Worm (Caenorhabditis elegans): ENCODE measurements around the gene snr-4.

Gene snr-4

ce11 chrV:11978179-11978578 is 1.3 kb downstream of the snr-4 start, which contains the start of gene mif-2:
mif-2 (minus strand) TSS chrV:11978459.
- TF ChIP-seq ama-1 (optimal IDR thresholded peaks at IDR 0.05): peak; percentile 62
- TF ChIP-seq nhr-90 (tag; optimal IDR thresholded peaks at IDR 0.05; ENCODE audit: poor library complexity): peak; percentile 9
- peak; percentile 20 for TF ChIP-seq lin-14 (GFP tag; optimal IDR thresholded peaks at IDR 0.05)
- TF ChIP-seq fkh-4 (tag; optimal IDR thresholded peaks at IDR 0.05; ENCODE audit: borderline replicate concordance): no peak
- TF ChIP-seq ceh-8 (GFP tag; optimal IDR thresholded peaks at IDR 0.05): no peak
- no peak for TF ChIP-seq fkh-8 (tag; optimal IDR thresholded peaks at IDR 0.05)
- TF ChIP-seq swsn-7 (tag; optimal IDR thresholded peaks at IDR 0.05): no peak
- TF ChIP-seq lin-35 (GFP tag; optimal IDR thresholded peaks at IDR 0.05): peak in 1 of 2 experiments; percentile 21
- no peak for TF ChIP-seq sup-37 (GFP tag; optimal IDR thresholded peaks at IDR 0.05)
- TF ChIP-seq jun-1 (tag; optimal IDR thresholded peaks at IDR 0.05): no peak
- TF ChIP-seq hlh-4 (tag; optimal IDR thresholded peaks at IDR 0.05): no peak
- 0 out of 2 replicates have a peak, but pooled peaks have one; percentile 20 for TF ChIP-seq grh-1 (GFP tag; IDR thresholded peaks at IDR 0.05)
- TF ChIP-seq unc-130 (tag; optimal IDR thresholded peaks at IDR 0.05): no peak
- peak in 1 of 6 experiments; percentile 63 for TF ChIP-seq elt-3 (tag; optimal IDR thresholded peaks at IDR 0.05)
- no peak for TF ChIP-seq C34B4.2 (tag; optimal IDR thresholded peaks at IDR 0.05)
- peak in 1 of 2 experiments; percentile 6 for TF ChIP-seq efl-1 (optimal IDR thresholded peaks at IDR 0.05)
- TF ChIP-seq efl-1 (GFP tag; optimal IDR thresholded peaks at IDR 0.05 in 1 of 2): peak in 1 of 2 experiments; percentile 6
- TF ChIP-seq alr-1 (tag; optimal IDR thresholded peaks at IDR 0.05; ENCODE audit: borderline replicate concordance): no peak

- TF ChIP-seq lin-14 (GFP tag; optimal IDR thresholded peaks at IDR 0.05) (no peak), lin-35 (GFP tag; optimal IDR thresholded peaks at IDR 0.05) (peak in 1 of 2 experiments; percentile 28), nhr-71 (tag; optimal IDR thresholded peaks at IDR 0.05) (peak; percentile 29), C34B4.2 (tag; optimal IDR thresholded peaks at IDR 0.05) (no peak), ceh-63 (GFP tag; optimal IDR thresholded peaks at IDR 0.05) (no peak), elt-2 (tag; optimal IDR thresholded peaks at IDR 0.05) (peak; percentile 82), lin-13 (GFP tag; optimal IDR thresholded peaks at IDR 0.05) (no peak), ceh-88 (GFP tag; IDR thresholded peaks at IDR 0.05) (no peak), unc-30 (tag; optimal IDR thresholded peaks at IDR 0.05) (no peak), nhr-90 (tag; optimal IDR thresholded peaks at IDR 0.05; ENCODE audit: poor library complexity) (peak; percentile 39)
Observed at ce11 chrV:11976734-11977133, 2.8 kb downstream of the snr-4 start.

ce11 chrV:11975233-11975632 is 4.3 kb downstream of the snr-4 start, which contains the start of gene cpr-1:
cpr-1 (plus strand) TSS chrV:11975551.
- TF ChIP-seq lin-35 (GFP tag; optimal IDR thresholded peaks at IDR 0.05) (peak in 1 of 2 experiments; percentile 41), unc-98 (GFP tag; IDR thresholded peaks at IDR 0.05) (no peak), efl-1 (optimal IDR thresholded peaks at IDR 0.05) (no peak), efl-1 (GFP tag; optimal IDR thresholded peaks at IDR 0.05 in 1 of 2) (peak in 1 of 2 experiments; percentile 78), nhr-71 (tag; optimal IDR thresholded peaks at IDR 0.05) (peak; percentile 17), elt-2 (tag; optimal IDR thresholded peaks at IDR 0.05) (peak; percentile 98), nhr-28 (tag; optimal IDR thresholded peaks at IDR 0.05) (no peak), elt-3 (tag; optimal IDR thresholded peaks at IDR 0.05) (no peak), jun-1 (tag; optimal IDR thresholded peaks at IDR 0.05) (peak; percentile 11), pqm-1 (tag; optimal IDR thresholded peaks at IDR 0.05) (peak; percentile 85), skn-1 (tag; optimal IDR thresholded peaks at IDR 0.05) (no peak), nhr-20 (tag; optimal IDR thresholded peaks at IDR 0.05) (peak; percentile 42), pax-3 (tag; optimal IDR thresholded peaks at IDR 0.05) (peak; percentile 32)

ce11 chrV:11964723-11965122 is 14.8 kb downstream of the snr-4 start, which contains the start of gene F58H1.7:
F58H1.7 (minus strand) TSS chrV:11964823.
- TF ChIP-seq lin-35 (GFP tag; optimal IDR thresholded peaks at IDR 0.05) (no peak), elt-2 (tag; optimal IDR thresholded peaks at IDR 0.05) (no peak), fkh-4 (tag; optimal IDR thresholded peaks at IDR 0.05; ENCODE audit: borderline replicate concordance) (no peak), unc-62 (GFP tag; optimal IDR thresholded peaks at IDR 0.05) (no peak), F16B12.6 (tag; optimal IDR thresholded peaks at IDR 0.05) (no peak)

- TF ChIP-seq nhr-76 (tag; optimal IDR thresholded peaks at IDR 0.05) (no peak), irx-1 (tag; optimal IDR thresholded peaks at IDR 0.05) (no peak), fkh-10 (GFP tag; optimal IDR thresholded peaks at IDR 0.05) (peak; percentile 37), efl-1 (optimal IDR thresholded peaks at IDR 0.05) (no peak), efl-1 (GFP tag; optimal IDR thresholded peaks at IDR 0.05 in 1 of 2) (peak in 1 of 2 experiments; percentile 20), C16A3.4 (tag; optimal IDR thresholded peaks at IDR 0.05) (no peak), C34B4.2 (tag; optimal IDR thresholded peaks at IDR 0.05) (no peak), ceh-88 (GFP tag; IDR thresholded peaks at IDR 0.05) (no peak)
Observed at ce11 chrV:11960831-11961190, 18.7 kb downstream of the snr-4 start.
